Fruit fly (Drosophila melanogaster) whole organism, embryonic: ENCODE results near the gene CG43999.

Experiments used
- CG11560 ChIP-seq: fragments of 200-800 bp; sonication (Bioruptor generic); IDR thresholded peaks from 3 replicates; pipeline ENCODE4 v1.3.6; 2022; ENCODE audit warnings: missing biosample characterization, missing genetic modification characterization
- CG12219 ChIP-seq: fragments of 200-800 bp; sonication (Bioruptor generic); optimal IDR thresholded peaks from 3 replicates; lab custom pipeline; 2018; ENCODE audit warnings: missing biosample characterization, mild to moderate bottlenecking, missing genetic modification characterization
- CG1233 ChIP-seq: fragments of 200-800 bp; sonication (Bioruptor generic); optimal IDR thresholded peaks from 4 replicates; lab custom pipeline; 2018; ENCODE audit warnings: missing biosample characterization, mild to moderate bottlenecking, missing genetic modification characterization
- CG14050 ChIP-seq: fragments of 200-800 bp; sonication (Bioruptor generic); IDR thresholded peaks from 3 replicates; pipeline ENCODE4 v1.3.6; 2022; ENCODE audit warnings: missing biosample characterization, missing genetic modification characterization
- CG1529 ChIP-seq: fragments of 200-800 bp; sonication (Bioruptor generic); optimal IDR thresholded peaks from 3 replicates; lab custom pipeline; 2018; ENCODE audit warnings: missing biosample characterization, missing genetic modification characterization
- CG18599 ChIP-seq: fragments of 200-800 bp; sonication (Bioruptor generic); optimal IDR thresholded peaks from 3 replicates; lab custom pipeline; 2017; ENCODE audit warnings: missing biosample characterization, missing genetic modification characterization, mild to moderate bottlenecking, moderate library complexity, missing genetic modification reagents
- CG4820 ChIP-seq: fragments of 200-800 bp; sonication (Bioruptor generic); optimal IDR thresholded peaks from 3 replicates; lab custom pipeline; 2016; ENCODE audit warnings: missing biosample characterization, missing genetic modification characterization
- CG5245 ChIP-seq: fragments of 200-800 bp; sonication (Bioruptor generic); optimal IDR thresholded peaks from 3 replicates; lab custom pipeline; 2016; ENCODE audit warnings: missing biosample characterization, missing genetic modification characterization
- CG6765 ChIP-seq: fragments of 200-800 bp; sonication (Bioruptor generic); optimal IDR thresholded peaks from 3 replicates; lab custom pipeline; 2017; ENCODE audit warnings: missing biosample characterization, mild to moderate bottlenecking, missing genetic modification characterization
- CG7372 ChIP-seq: fragments of 200-800 bp; sonication (Bioruptor generic); IDR thresholded peaks from 2 replicates; pipeline ENCODE4 v1.3.6; 2022; ENCODE audit warnings: missing biosample characterization, missing genetic modification characterization
- CG7745 ChIP-seq: fragments of 200-800 bp; sonication (Bioruptor generic); optimal IDR thresholded peaks from 2 replicates; lab custom pipeline; 2018; ENCODE audit warnings: missing biosample characterization, mild to moderate bottlenecking, missing genetic modification characterization, moderate library complexity
- CG7928 ChIP-seq: fragments of 200-800 bp; sonication (Bioruptor generic); optimal IDR thresholded peaks from 2 replicates; lab custom pipeline; 2017; ENCODE audit warnings: missing biosample characterization, mild to moderate bottlenecking, missing genetic modification characterization
- CG7963 ChIP-seq: fragments of 200-800 bp; sonication (Bioruptor generic); IDR thresholded peaks from 3 replicates; pipeline ENCODE4 v1.3.6; 2022; ENCODE audit warnings: missing biosample characterization, missing genetic modification characterization; ENCODE audit not compliant: partially characterized antibody
- CG8281 ChIP-seq: fragments of 200-800 bp; sonication (Bioruptor generic); optimal IDR thresholded peaks from 2 replicates; lab custom pipeline; 2018; ENCODE audit warnings: missing biosample characterization, mild to moderate bottlenecking, missing genetic modification characterization, moderate library complexity
- CG8924 ChIP-seq: fragments of 200-800 bp; optimal IDR thresholded peaks from 3 replicates; lab custom pipeline; 2019; ENCODE audit warnings: missing biosample characterization, mild to moderate bottlenecking, missing genetic modification characterization, moderate library complexity
- CG9609 ChIP-seq: fragments of 200-800 bp; sonication (Bioruptor generic); optimal IDR thresholded peaks from 3 replicates; lab custom pipeline; 2016; ENCODE audit warnings: missing biosample characterization, missing genetic modification characterization
- CG9797 ChIP-seq: fragments of 200-800 bp; sonication (Bioruptor generic); optimal IDR thresholded peaks from 3 replicates; lab custom pipeline; 2018; ENCODE audit warnings: missing biosample characterization, mild to moderate bottlenecking, missing genetic modification characterization
- CHES-1-like ChIP-seq: fragments of 200-800 bp; sonication (Bioruptor generic); optimal IDR thresholded peaks from 2 replicates; lab custom pipeline; 2016; ENCODE audit warnings: missing biosample characterization, missing genetic modification characterization
- D19A ChIP-seq: fragments of 200-800 bp; optimal IDR thresholded peaks from 3 replicates; lab custom pipeline; 2019; ENCODE audit warnings: missing biosample characterization, mild to moderate bottlenecking, missing genetic modification characterization, moderate library complexity
- HLH3B ChIP-seq: fragments of 200-800 bp; sonication (Bioruptor generic); IDR thresholded peaks from 2 replicates; pipeline ENCODE4 v1.3.6; 2022; ENCODE audit warnings: missing biosample characterization, missing genetic modification characterization
- Hr51 ChIP-seq, 2 experiments: fragments of 200-800 bp; sonication (Bioruptor generic); optimal IDR thresholded peaks; 2 replicates in 1 of 2; 3 replicates in 1 of 2; lab custom pipeline; 2016 to 2018; ENCODE audit warnings: missing biosample characterization in 2 of 2, missing genetic modification characterization in 2 of 2, mild to moderate bottlenecking in 1 of 2, moderate library complexity in 1 of 2
- Lpt ChIP-seq: fragments of >200 bp; optimal IDR thresholded peaks from 2 replicates; lab custom pipeline; 2018; ENCODE audit warnings: missing biosample characterization, missing genetic modification characterization
- Mes4 ChIP-seq: fragments of 200-800 bp; sonication (Bioruptor generic); optimal IDR thresholded peaks from 2 replicates; lab custom pipeline; 2016; ENCODE audit warnings: missing biosample characterization, missing genetic modification characterization
- Oaz ChIP-seq: fragments of 200-800 bp; sonication (Bioruptor generic); IDR thresholded peaks from 2 replicates; pipeline ENCODE4 v1.3.6; 2022; ENCODE audit warnings: missing biosample characterization, missing genetic modification characterization
- Oli ChIP-seq: fragments of 200-800 bp; sonication (Bioruptor generic); optimal IDR thresholded peaks from 2 replicates; lab custom pipeline; 2018; ENCODE audit warnings: missing biosample characterization, mild to moderate bottlenecking, missing genetic modification characterization, moderate library complexity
- Scr ChIP-seq: fragments of 200-800 bp; sonication (Bioruptor generic); IDR thresholded peaks from 2 replicates; pipeline ENCODE4 v1.3.6; 2022; ENCODE audit warnings: missing biosample characterization, missing genetic modification characterization; ENCODE audit not compliant: partially characterized antibody
- Sox100B ChIP-seq: fragments of 200-800 bp; sonication (Bioruptor generic); optimal IDR thresholded peaks from 3 replicates; lab custom pipeline; 2018; ENCODE audit warnings: missing biosample characterization, mild to moderate bottlenecking, missing genetic modification characterization
- Taf1 ChIP-seq: fragments of 200-800 bp; sonication (Bioruptor generic); IDR thresholded peaks from 2 replicates; pipeline ENCODE4 v1.3.6; 2022; ENCODE audit warnings: missing biosample characterization, missing genetic modification characterization
- Xbp1 ChIP-seq: fragments of 200-800 bp; sonication (Bioruptor generic); optimal IDR thresholded peaks from 3 replicates; lab custom pipeline; 2016; ENCODE audit warnings: missing biosample characterization, mild to moderate bottlenecking, missing genetic modification characterization
- YL-1 ChIP-seq: fragments of 200-800 bp; sonication (Bioruptor generic); optimal IDR thresholded peaks from 3 replicates; lab custom pipeline; 2017; ENCODE audit warnings: missing biosample characterization, mild to moderate bottlenecking, missing genetic modification characterization
- ac ChIP-seq: fragments of 200-800 bp; sonication (Bioruptor generic); optimal IDR thresholded peaks from 3 replicates; lab custom pipeline; 2017; ENCODE audit warnings: missing biosample characterization, mild to moderate bottlenecking, missing genetic modification characterization
- ara ChIP-seq: fragments of 200-800 bp; sonication (Bioruptor generic); IDR thresholded peaks from 2 replicates; pipeline ENCODE4 v1.3.6; 2022; ENCODE audit warnings: missing biosample characterization, missing genetic modification characterization
- bowl ChIP-seq: fragments of 200-800 bp; sonication (Bioruptor generic); IDR thresholded peaks from 2 replicates; pipeline ENCODE4 v1.3.6; 2022; ENCODE audit warnings: missing biosample characterization, missing genetic modification characterization
- chm ChIP-seq: fragments of 200-800 bp; sonication (Bioruptor generic); IDR thresholded peaks from 2 replicates; pipeline ENCODE4 v1.3.6; 2022; ENCODE audit warnings: missing biosample characterization, missing genetic modification characterization
- da ChIP-seq: fragments of 200-800 bp; sonication (Bioruptor generic); optimal IDR thresholded peaks from 2 replicates; lab custom pipeline; 2016; ENCODE audit warnings: missing biosample characterization, missing genetic modification characterization
- danr ChIP-seq: fragments of 200-800 bp; sonication (Bioruptor generic); IDR thresholded peaks from 2 replicates; pipeline ENCODE4 v1.3.6; 2022; ENCODE audit warnings: missing biosample characterization, missing genetic modification characterization
- emc ChIP-seq: fragments of 200-800 bp; sonication (Bioruptor generic); optimal IDR thresholded peaks from 2 replicates; lab custom pipeline; 2016; ENCODE audit warnings: missing biosample characterization, missing genetic modification characterization
- fd64A ChIP-seq: fragments of 200-800 bp; sonication (Bioruptor generic); optimal IDR thresholded peaks from 3 replicates; lab custom pipeline; 2018; ENCODE audit warnings: missing biosample characterization, mild to moderate bottlenecking, missing genetic modification characterization
- fd96Cb ChIP-seq: fragments of 200-800 bp; sonication (Bioruptor generic); optimal IDR thresholded peaks from 2 replicates; lab custom pipeline; 2018; ENCODE audit warnings: missing biosample characterization, mild to moderate bottlenecking, missing genetic modification characterization, moderate library complexity
- her ChIP-seq: fragments of 200-800 bp; sonication (Bioruptor generic); optimal IDR thresholded peaks from 2 replicates; lab custom pipeline; 2016; ENCODE audit warnings: missing biosample characterization, missing genetic modification characterization
- klu ChIP-seq: fragments of 200-800 bp; sonication (Bioruptor generic); IDR thresholded peaks from 2 replicates; pipeline ENCODE4 v1.3.6; 2022; ENCODE audit warnings: missing biosample characterization, missing genetic modification characterization
- kni ChIP-seq: fragments of 200-800 bp; sonication (Bioruptor generic); optimal IDR thresholded peaks from 3 replicates; lab custom pipeline; 2017; ENCODE audit warnings: mild to moderate bottlenecking, missing biosample characterization, missing genetic modification reagents, missing genetic modification characterization
- odd ChIP-seq: fragments of 200-800 bp; sonication (Bioruptor generic); optimal IDR thresholded peaks from 2 replicates; lab custom pipeline; 2017; ENCODE audit warnings: missing biosample characterization, mild to moderate bottlenecking, missing genetic modification characterization
- onecut ChIP-seq: fragments of 200-800 bp; sonication (Bioruptor generic); IDR thresholded peaks from 2 replicates; pipeline ENCODE4 v1.3.6; 2022; ENCODE audit warnings: missing biosample characterization, missing genetic modification characterization
- phol ChIP-seq: fragments of 200-800 bp; sonication (Bioruptor generic); optimal IDR thresholded peaks from 3 replicates; lab custom pipeline; 2018; ENCODE audit warnings: missing biosample characterization, mild to moderate bottlenecking, missing genetic modification characterization, moderate library complexity
- pros ChIP-seq: fragments of 200-800 bp; sonication (Bioruptor generic); optimal IDR thresholded peaks from 3 replicates; lab custom pipeline; 2019; ENCODE audit warnings: missing biosample characterization, mild to moderate bottlenecking, missing genetic modification characterization, moderate library complexity
- psq ChIP-seq: fragments of 200-800 bp; sonication (Bioruptor generic); optimal IDR thresholded peaks from 2 replicates; lab custom pipeline; 2017; ENCODE audit warnings: missing biosample characterization, missing genetic modification characterization
- sens-2 ChIP-seq: fragments of 200-800 bp; sonication (Bioruptor generic); IDR thresholded peaks from 2 replicates; pipeline ENCODE4 v1.3.6; 2022; ENCODE audit warnings: missing biosample characterization, missing genetic modification characterization
- ssp ChIP-seq: fragments of 200-800 bp; sonication (Bioruptor generic); IDR thresholded peaks from 2 replicates; pipeline ENCODE4 v1.3.6; 2022; ENCODE audit warnings: missing biosample characterization, missing genetic modification characterization
- tll ChIP-seq, 2 experiments: fragments of 200-800 bp in 1 of 2; fragments of >200 bp in 1 of 2; sonication (Bioruptor generic) in 1 of 2; optimal IDR thresholded peaks; 2 replicates each; lab custom pipeline; 2017 to 2019; ENCODE audit warnings: missing biosample characterization in 2 of 2, missing genetic modification characterization in 2 of 2, mild to moderate bottlenecking in 1 of 2, moderate library complexity in 1 of 2
- toy ChIP-seq: fragments of 200-800 bp; sonication (Bioruptor generic); IDR thresholded peaks from 2 replicates; pipeline ENCODE4 v1.3.6; 2022; ENCODE audit warnings: missing biosample characterization, missing genetic modification characterization
- tx ChIP-seq: fragments of 200-800 bp; sonication (Bioruptor generic); optimal IDR thresholded peaks from 2 replicates; lab custom pipeline; 2016; ENCODE audit warnings: missing biosample characterization, missing genetic modification characterization

CG43999 gene

dm6 chr3R:23947002-23947401 is 18.2 kb upstream of the CG43999 start (continued):
- TF ChIP-seq danr (GFP tag; lab: Robert Waterston, UW), result no peak
- no peak for TF ChIP-seq YL-1 (GFP tag; lab: Kevin White, UChicago)
- TF ChIP-seq da, result no peak
- TF ChIP-seq pros (GFP tag; lab: Kevin White, UChicago), result no peak
- peak; percentile 45 for TF ChIP-seq CG1233 (GFP tag; lab: Kevin White, UChicago)
- TF ChIP-seq CG7372, result no peak
- no peak for TF ChIP-seq CG9609 (GFP tag; lab: Kevin White, UChicago)
- TF ChIP-seq tll (GFP tag; optimal IDR thresholded peaks at IDR 0.05; lab: Kevin White, UChicago), result no peak
- peak; percentile 24 for TF ChIP-seq Sox100B
- TF ChIP-seq psq, result no peak
- TF ChIP-seq sens-2 (GFP tag; lab: Robert Waterston, UW), result no peak
- TF ChIP-seq tx, result no peak
- TF ChIP-seq CG1529 (GFP tag; lab: Kevin White, UChicago), result peak; percentile 34
- no peak for TF ChIP-seq phol (tag; lab: Kevin White, UChicago)
- TF ChIP-seq CG11560, result no peak
- TF ChIP-seq Scr, result no peak
- no peak for TF ChIP-seq Oli
- no peak for TF ChIP-seq her (GFP tag; lab: Kevin White, UChicago)
- TF ChIP-seq CHES-1-like, result no peak
- peak; percentile 41 for TF ChIP-seq odd (GFP tag; lab: Kevin White, UChicago)
- no peak for TF ChIP-seq CG14050 (GFP tag; lab: Robert Waterston, UW)
- TF ChIP-seq ac (GFP tag; lab: Kevin White, UChicago), result no peak
- peak; percentile 2 for TF ChIP-seq CG8924 (tag; lab: Kevin White, UChicago)
- no peak for TF ChIP-seq HLH3B (GFP tag; lab: Robert Waterston, UW)
- no peak for TF ChIP-seq CG9797 (GFP tag; lab: Kevin White, UChicago)
- TF ChIP-seq CG4820 (GFP tag; lab: Kevin White, UChicago), result no peak
- no peak for TF ChIP-seq bowl (GFP tag; lab: Robert Waterston, UW)
- TF ChIP-seq kni, result peak; percentile 81
- no peak for TF ChIP-seq emc (GFP tag; lab: Kevin White, UChicago)
- no peak for TF ChIP-seq CG18599 (GFP tag; lab: Kevin White, UChicago)
- no peak for TF ChIP-seq CG7928
- TF ChIP-seq Mes4 (GFP tag; lab: Kevin White, UChicago), result no peak
- TF ChIP-seq fd64A, result peak; percentile 56
- no peak for TF ChIP-seq toy (GFP tag; lab: Robert Waterston, UW)
- no peak for TF ChIP-seq Xbp1 (GFP tag; lab: Kevin White, UChicago)
- peak; percentile 6 for TF ChIP-seq CG6765 (GFP tag; lab: Kevin White, UChicago)
- TF ChIP-seq CG12219 (GFP tag; lab: Kevin White, UChicago), result peak; percentile 29
- no peak for TF ChIP-seq chm (GFP tag; lab: Robert Waterston, UW)
- TF ChIP-seq D19A (tag; lab: Kevin White, UChicago), result no peak
- no peak for TF ChIP-seq CG8281 (tag; lab: Kevin White, UChicago)
- TF ChIP-seq Hr51 (GFP tag; optimal IDR thresholded peaks at IDR 0.05; lab: Kevin White, UChicago), result no peak
- no peak for TF ChIP-seq CG5245 (GFP tag; lab: Kevin White, UChicago)
- TF ChIP-seq Lpt, result no peak
- no peak for TF ChIP-seq Oaz
- TF ChIP-seq ara (GFP tag; lab: Robert Waterston, UW), result no peak
- TF ChIP-seq onecut (GFP tag; lab: Robert Waterston, UW), result no peak
- no peak for TF ChIP-seq fd96Cb
- TF ChIP-seq ssp (GFP tag; lab: Robert Waterston, UW), result no peak
- no peak for TF ChIP-seq CG7745 (tag; lab: Kevin White, UChicago)
- no peak for TF ChIP-seq klu (GFP tag; lab: Robert Waterston, UW)
- no peak for TF ChIP-seq CG7963 (GFP tag; lab: Robert Waterston, UW)
- no peak for TF ChIP-seq Taf1 (GFP tag; lab: Robert Waterston, UW)
